Fruit fly (Drosophila melanogaster) whole organism, wandering third instar larva: ENCODE data around the gene AttD.
A peak's percentile ranks its signal among the peaks of the same experiment; 100 is the strongest.

Experiments
- Abd-B ChIP-seq: fragments of >200 bp; optimal IDR thresholded peaks from 2 replicates; lab custom pipeline; 2017; ENCODE audit warnings: missing biosample characterization, missing genetic modification characterization
- CG32264 ChIP-seq: fragments of 200-800 bp; sonication (Bioruptor generic); optimal IDR thresholded peaks from 2 replicates; lab custom pipeline; 2016; ENCODE audit warnings: missing biosample characterization, missing genetic modification characterization
- CG9705 ChIP-seq: fragments of 200-800 bp; sonication (Bioruptor generic); optimal IDR thresholded peaks from 2 replicates; lab custom pipeline; 2018; ENCODE audit warnings: missing biosample characterization, mild to moderate bottlenecking, missing genetic modification characterization
- CrebA ChIP-seq: fragments of 200-800 bp; sonication (Bioruptor generic); optimal IDR thresholded peaks from 2 replicates; lab custom pipeline; 2016; ENCODE audit warnings: missing biosample characterization, mild to moderate bottlenecking, missing genetic modification characterization, borderline replicate concordance
- Dfd ChIP-seq: fragments of >200 bp; optimal IDR thresholded peaks from 2 replicates; lab custom pipeline; 2017; ENCODE audit warnings: missing biosample characterization, missing genetic modification characterization
- GATAd ChIP-seq: sonication (Bioruptor generic); optimal IDR thresholded peaks from 2 replicates; lab custom pipeline; 2016; ENCODE audit warnings: missing biosample characterization, missing genetic modification characterization
- HLH106 ChIP-seq: fragments of 200-800 bp; optimal IDR thresholded peaks from 3 replicates; lab custom pipeline; 2019; ENCODE audit warnings: missing biosample characterization, mild to moderate bottlenecking, missing genetic modification characterization, moderate library complexity
- Hnf4 ChIP-seq: fragments of 200-800 bp; sonication (Bioruptor generic); optimal IDR thresholded peaks from 2 replicates; lab custom pipeline; 2016; ENCODE audit warnings: missing biosample characterization, mild to moderate bottlenecking, missing genetic modification characterization
- Hr78 ChIP-seq: fragments of >200 bp; optimal IDR thresholded peaks from 2 replicates; lab custom pipeline; 2017; ENCODE audit warnings: missing biosample characterization, missing genetic modification characterization
- Hr83 ChIP-seq: fragments of 200-300 bp; sonication (Bioruptor generic); optimal IDR thresholded peaks from 2 replicates; lab custom pipeline; 2016; ENCODE audit warnings: missing biosample characterization, mild to moderate bottlenecking, missing genetic modification characterization, moderate library complexity; ENCODE audit not compliant: poor library complexity, severe bottlenecking
- Jra ChIP-seq: sonication (Bioruptor generic); optimal IDR thresholded peaks from 2 replicates; lab custom pipeline; 2016; ENCODE audit warnings: missing biosample characterization, missing genetic modification characterization
- Mio ChIP-seq: sonication (Bioruptor generic); optimal IDR thresholded peaks from 2 replicates; lab custom pipeline; 2016; ENCODE audit warnings: missing biosample characterization, missing genetic modification characterization
- N ChIP-seq: fragments of >200 bp; optimal IDR thresholded peaks from 2 replicates; lab custom pipeline; 2018; ENCODE audit warnings: missing biosample characterization, missing external identifiers, missing genetic modification characterization
- OdsH ChIP-seq: fragments of 200-800 bp; sonication (Bioruptor generic); optimal IDR thresholded peaks from 2 replicates; lab custom pipeline; 2016; ENCODE audit warnings: missing biosample characterization, mild to moderate bottlenecking, missing genetic modification characterization
- Rel ChIP-seq, 2 experiments: fragments of 200-800 bp; sonication (Bioruptor generic) in 1 of 2; optimal IDR thresholded peaks; 2 replicates in 1 of 2; 3 replicates in 1 of 2; lab custom pipeline; 2016 to 2019; ENCODE audit warnings: mild to moderate bottlenecking in 2 of 2, missing biosample characterization in 2 of 2, missing genetic modification characterization in 2 of 2, moderate library complexity in 1 of 2
- Sp1 ChIP-seq: fragments of 200-800 bp; sonication (Bioruptor generic); optimal IDR thresholded peaks from 3 replicates; lab custom pipeline; 2019; ENCODE audit warnings: missing biosample characterization, mild to moderate bottlenecking, missing genetic modification characterization, moderate library complexity
- Vsx2 ChIP-seq: fragments of 200-300, 225-300 bp; sonication (Bioruptor generic); optimal IDR thresholded peaks from 2 replicates; lab custom pipeline; 2018; ENCODE audit warnings: missing biosample characterization, missing genetic modification characterization; ENCODE audit not compliant: partially characterized antibody
- br ChIP-seq: fragments of 200-800 bp; sonication (Bioruptor generic); optimal IDR thresholded peaks from 2 replicates; lab custom pipeline; 2016; ENCODE audit warnings: missing biosample characterization, missing genetic modification characterization
- brk ChIP-seq: fragments of 200-800 bp; sonication (Bioruptor generic); optimal IDR thresholded peaks from 2 replicates; lab custom pipeline; 2016; ENCODE audit warnings: missing biosample characterization, mild to moderate bottlenecking, missing genetic modification characterization
- dl ChIP-seq, 2 experiments: fragments of 175-275, 200-275 bp in 1 of 2; fragments of 200-275 bp in 1 of 2; sonication (Bioruptor generic); optimal IDR thresholded peaks; lab custom pipeline; 2018; ENCODE audit warnings: mild to moderate bottlenecking in 2 of 2, missing biosample characterization in 2 of 2, missing genetic modification characterization in 2 of 2, moderate library complexity in 2 of 2; ENCODE audit not compliant: partially characterized antibody in 2 of 2, insufficient read depth in 1 of 2
- dmrt93B ChIP-seq: fragments of 200-800 bp; sonication (Bioruptor generic); optimal IDR thresholded peaks from 2 replicates; lab custom pipeline; 2018; ENCODE audit warnings: missing biosample characterization, mild to moderate bottlenecking, missing genetic modification characterization
- dsf ChIP-seq: sonication (Bioruptor generic); optimal IDR thresholded peaks from 2 replicates; lab custom pipeline; 2016; ENCODE audit warnings: missing biosample characterization, missing genetic modification characterization, borderline replicate concordance
- ey ChIP-seq: fragments of 200-800 bp; sonication (Bioruptor generic); optimal IDR thresholded peaks from 2 replicates; lab custom pipeline; 2016; ENCODE audit warnings: missing biosample characterization, missing genetic modification characterization
- foxo ChIP-seq, 2 experiments: fragments of 200-800 bp; sonication (Bioruptor generic); optimal IDR thresholded peaks; 2 replicates in 1 of 2; 3 replicates in 1 of 2; lab custom pipeline; 2016 to 2017; ENCODE audit warnings: missing biosample characterization in 2 of 2, missing genetic modification characterization in 2 of 2
- fru ChIP-seq: fragments of 200-800 bp; sonication (Bioruptor generic); optimal IDR thresholded peaks from 3 replicates; lab custom pipeline; 2016; ENCODE audit warnings: missing biosample characterization, mild to moderate bottlenecking, missing genetic modification characterization
- h ChIP-seq: fragments of 200-800 bp; sonication (Bioruptor generic); optimal IDR thresholded peaks from 3 replicates; lab custom pipeline; 2016; ENCODE audit warnings: missing biosample characterization, mild to moderate bottlenecking, missing genetic modification characterization
- jim ChIP-seq: fragments of 175-275, 200-325 bp; sonication (Bioruptor generic); optimal IDR thresholded peaks from 2 replicates; lab custom pipeline; 2016; ENCODE audit warnings: missing biosample characterization, mild to moderate bottlenecking, missing genetic modification characterization
- lola ChIP-seq: fragments of >200 bp; optimal IDR thresholded peaks from 2 replicates; lab custom pipeline; 2017; ENCODE audit warnings: missing biosample characterization, missing genetic modification characterization
- pan ChIP-seq: fragments of >200 bp; optimal IDR thresholded peaks from 2 replicates; lab custom pipeline; 2017
- psq ChIP-seq: fragments of 200-800 bp; sonication (Bioruptor generic); optimal IDR thresholded peaks from 3 replicates; lab custom pipeline; 2017; ENCODE audit warnings: missing biosample characterization, mild to moderate bottlenecking, missing genetic modification characterization, moderate library complexity
- rgr ChIP-seq: fragments of 200-800 bp; sonication (Bioruptor generic); optimal IDR thresholded peaks from 3 replicates; lab custom pipeline; 2016; ENCODE audit warnings: missing biosample characterization, mild to moderate bottlenecking, missing genetic modification characterization
- sage ChIP-seq: fragments of 200-800 bp; sonication (Bioruptor generic); optimal IDR thresholded peaks from 2 replicates; lab custom pipeline; 2016; ENCODE audit warnings: missing biosample characterization, mild to moderate bottlenecking, missing genetic modification characterization
- sv ChIP-seq: fragments of 200-800 bp; sonication (Bioruptor generic); optimal IDR thresholded peaks from 3 replicates; lab custom pipeline; 2016; ENCODE audit warnings: missing biosample characterization, missing genetic modification characterization
- tai ChIP-seq: sonication (Bioruptor generic); optimal IDR thresholded peaks from 2 replicates; lab custom pipeline; 2016; ENCODE audit warnings: missing biosample characterization, missing genetic modification characterization
- usp ChIP-seq: fragments of >200 bp; optimal IDR thresholded peaks from 2 replicates; lab custom pipeline; 2017; ENCODE audit warnings: missing biosample characterization, missing genetic modification characterization
- woc ChIP-seq: sonication (Bioruptor generic); optimal IDR thresholded peaks from 2 replicates; lab custom pipeline; 2016; ENCODE audit warnings: missing biosample characterization, mild to moderate bottlenecking, missing genetic modification characterization

Gene AttD

dm6 chr3R:17624968-17625367, at the start of gene AttD:
Gene AttD, plus strand, starts transcription at chr3R:17625268.
- TF ChIP-seq fru (GFP tag; lab: Kevin White, UChicago): no peak
- no peak for TF ChIP-seq dl (GFP tag; optimal IDR thresholded peaks at IDR 0.05; lab: Kevin White, UChicago; ENCODE audit: insufficient read depth in 1 of 2, partially characterized antibody in 2 of 2)
- TF ChIP-seq dmrt93B (GFP tag; lab: Kevin White, UChicago): no peak
- TF ChIP-seq Rel (GFP tag; optimal IDR thresholded peaks at IDR 0.05; lab: Kevin White, UChicago): no peak
- peak; percentile 74 for TF ChIP-seq Rel (tag; optimal IDR thresholded peaks at IDR 0.05; lab: Kevin White, UChicago)
- TF ChIP-seq Sp1 (GFP tag; lab: Kevin White, UChicago): no peak
- no peak for TF ChIP-seq Mio (GFP tag; lab: Kevin White, UChicago)

DNA sequence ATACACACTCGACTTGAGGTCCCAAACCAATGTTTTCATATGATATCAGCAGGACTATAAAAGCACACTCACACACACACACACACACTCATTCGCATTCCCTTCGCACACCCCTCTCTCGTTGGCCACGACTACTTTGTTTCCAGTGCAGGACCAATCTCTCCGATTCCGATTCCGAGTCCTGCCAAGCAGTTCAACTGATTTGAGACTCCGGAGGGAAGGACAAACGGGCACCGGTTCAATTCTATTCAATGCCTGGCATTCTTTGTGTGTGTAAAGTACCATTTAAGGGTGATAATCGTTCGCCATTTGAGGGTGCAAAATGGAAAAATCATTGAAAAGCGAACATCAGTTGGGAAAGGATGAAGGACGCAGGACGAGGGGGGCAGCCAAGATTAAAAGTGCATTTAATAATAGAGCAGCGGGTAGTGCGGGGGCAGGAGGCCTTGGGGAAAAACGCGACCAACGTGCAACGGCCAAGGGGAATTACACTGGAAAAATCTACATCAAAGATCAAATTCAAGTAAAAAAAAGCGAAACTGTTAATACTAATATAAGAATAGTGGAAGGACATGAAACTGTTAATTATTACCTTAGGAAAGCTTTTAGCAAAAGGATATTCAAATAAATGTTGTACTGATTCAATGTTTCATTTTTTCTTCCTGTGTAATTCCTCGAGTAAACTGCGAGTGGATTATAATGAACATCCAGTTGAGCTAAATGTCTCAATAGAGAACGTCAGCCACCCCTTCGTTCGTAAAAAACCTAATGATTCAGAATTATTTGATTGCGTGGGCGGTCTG, 41.2 kb upstream of the AttD start:
- TF ChIP-seq brk (GFP tag; lab: Kevin White, UChicago) (no peak), Rel (GFP tag; optimal IDR thresholded peaks at IDR 0.05; lab: Kevin White, UChicago) (no peak), Rel (tag; optimal IDR thresholded peaks at IDR 0.05; lab: Kevin White, UChicago) (no peak), h (GFP tag; lab: Kevin White, UChicago) (peak; percentile 44), jim (GFP tag; lab: Kevin White, UChicago) (no peak), foxo (GFP tag; optimal IDR thresholded peaks at IDR 0.05; lab: Kevin White, UChicago) (peak in 1 of 2 experiments; percentile 57), woc (GFP tag; lab: Kevin White, UChicago) (no peak), OdsH (peak; percentile 22), rgr (GFP tag; lab: Kevin White, UChicago) (peak; percentile 23), lola (GFP tag; lab: Kevin White, UChicago) (no peak), tai (GFP tag; lab: Kevin White, UChicago) (no peak), Hr78 (GFP tag; lab: Kevin White, UChicago) (no peak), usp (GFP tag; lab: Kevin White, UChicago) (no peak), CrebA (GFP tag; lab: Kevin White, UChicago) (no peak), br (GFP tag; lab: Kevin White, UChicago) (peak; percentile 12), Vsx2 (GFP tag; lab: Kevin White, UChicago) (no peak), CG32264 (GFP tag; lab: Kevin White, UChicago) (no peak), pan (lab: Kevin White, UChicago) (no peak), fru (GFP tag; lab: Kevin White, UChicago) (peak; percentile 40), CG9705 (no peak), N (GFP tag; lab: Kevin White, UChicago) (no peak), sv (GFP tag; lab: Kevin White, UChicago) (no peak), Dfd (GFP tag; lab: Kevin White, UChicago) (peak; percentile 23), Hnf4 (GFP tag; lab: Kevin White, UChicago) (no peak), dmrt93B (GFP tag; lab: Kevin White, UChicago) (no peak), Hr83 (GFP tag; lab: Kevin White, UChicago) (no peak), Sp1 (GFP tag; lab: Kevin White, UChicago) (peak; percentile 52), dsf (GFP tag; lab: Kevin White, UChicago) (no peak), psq (GFP tag; lab: Kevin White, UChicago) (no peak), GATAd (GFP tag; lab: Kevin White, UChicago) (no peak), Jra (no peak), Abd-B (no peak), HLH106 (tag; lab: Kevin White, UChicago) (peak; percentile 53), ey (peak; percentile 29), Mio (GFP tag; lab: Kevin White, UChicago) (no peak), sage (GFP tag; lab: Kevin White, UChicago) (no peak), dl (GFP tag; optimal IDR thresholded peaks at IDR 0.05; lab: Kevin White, UChicago; ENCODE audit: insufficient read depth in 1 of 2, partially characterized antibody in 2 of 2) (no peak)
